Fruit fly (Drosophila melanogaster) whole organism, embryonic: ENCODE data around the gene Sgp.
A peak's percentile ranks its signal among the peaks of the same experiment; 100 is the strongest.

Experiments
- ATbp ChIP-seq: fragments of 200-800 bp; sonication (Bioruptor generic); optimal IDR thresholded peaks from 2 replicates; lab custom pipeline; 2017; ENCODE audit warnings: missing biosample characterization, mild to moderate bottlenecking, missing genetic modification characterization, missing genetic modification reagents
- Adf1 ChIP-seq: fragments of 200-800 bp; sonication (Bioruptor generic); IDR thresholded peaks from 2 replicates; pipeline ENCODE4 v1.3.6; 2022; ENCODE audit warnings: missing biosample characterization, missing genetic modification characterization
- Atf3 ChIP-seq: fragments of 200-800 bp; sonication (Bioruptor generic); optimal IDR thresholded peaks from 3 replicates; lab custom pipeline; 2016; ENCODE audit warnings: missing biosample characterization, missing genetic modification characterization
- Bdp1 ChIP-seq: fragments of 200-800 bp; sonication (Bioruptor generic); optimal IDR thresholded peaks from 3 replicates; lab custom pipeline; 2016; ENCODE audit warnings: missing biosample characterization, missing genetic modification characterization
- CG11085 ChIP-seq: fragments of 200-800 bp; sonication (Bioruptor generic); IDR thresholded peaks from 2 replicates; pipeline ENCODE4 v1.3.6; 2022; ENCODE audit warnings: missing biosample characterization, missing genetic modification characterization
- CG12236 ChIP-seq: fragments of 200-800 bp; sonication (Bioruptor generic); optimal IDR thresholded peaks from 2 replicates; lab custom pipeline; 2016; ENCODE audit warnings: missing biosample characterization, missing genetic modification characterization
- CG1233 ChIP-seq: fragments of 200-800 bp; sonication (Bioruptor generic); optimal IDR thresholded peaks from 4 replicates; lab custom pipeline; 2018; ENCODE audit warnings: missing biosample characterization, mild to moderate bottlenecking, missing genetic modification characterization
- CG14667 ChIP-seq: fragments of 200-800 bp; sonication (Bioruptor generic); IDR thresholded peaks from 2 replicates; pipeline ENCODE4 v1.3.6; 2022; ENCODE audit warnings: missing biosample characterization, missing genetic modification characterization
- CG1603 ChIP-seq: fragments of 200-800 bp; sonication (Bioruptor generic); optimal IDR thresholded peaks from 2 replicates; lab custom pipeline; 2019; ENCODE audit warnings: missing biosample characterization, mild to moderate bottlenecking, missing genetic modification characterization, moderate library complexity
- CG17186 ChIP-seq: fragments of 200-800 bp; sonication (Bioruptor generic); optimal IDR thresholded peaks from 3 replicates; lab custom pipeline; 2017; ENCODE audit warnings: missing biosample characterization, missing genetic modification reagents, missing genetic modification characterization
- CG17802 ChIP-seq: fragments of 200-800 bp; sonication (Bioruptor generic); optimal IDR thresholded peaks from 2 replicates; lab custom pipeline; 2018; ENCODE audit warnings: missing biosample characterization, mild to moderate bottlenecking, missing genetic modification characterization, moderate library complexity
- CG18262 ChIP-seq: fragments of 200-800 bp; optimal IDR thresholded peaks from 3 replicates; lab custom pipeline; 2019; ENCODE audit warnings: missing biosample characterization, mild to moderate bottlenecking, missing genetic modification characterization, moderate library complexity
- CG18619 ChIP-seq: fragments of 200-800 bp; sonication (Bioruptor generic); optimal IDR thresholded peaks from 3 replicates; lab custom pipeline; 2017; ENCODE audit warnings: missing biosample characterization, mild to moderate bottlenecking, missing genetic modification characterization
- CG3065 ChIP-seq: fragments of 200-800 bp; sonication (Bioruptor generic); optimal IDR thresholded peaks from 2 replicates; lab custom pipeline; 2016; ENCODE audit warnings: missing biosample characterization, missing genetic modification characterization
- CG34422 ChIP-seq: fragments of 200-800 bp; sonication (Bioruptor generic); IDR thresholded peaks from 3 replicates; pipeline ENCODE4 v1.3.6; 2022; ENCODE audit warnings: missing biosample characterization, missing genetic modification characterization
- CG3995 ChIP-seq: fragments of 200-800 bp; sonication (Bioruptor generic); optimal IDR thresholded peaks from 3 replicates; lab custom pipeline; 2016; ENCODE audit warnings: missing biosample characterization, missing genetic modification characterization
- CG6689 ChIP-seq: fragments of 200-800 bp; sonication (Bioruptor generic); IDR thresholded peaks from 2 replicates; pipeline ENCODE4 v1.3.6; 2022; ENCODE audit warnings: missing biosample characterization, missing genetic modification characterization
- CG6854 ChIP-seq: fragments of 200-800 bp; sonication (Bioruptor generic); optimal IDR thresholded peaks from 3 replicates; lab custom pipeline; 2017; ENCODE audit warnings: missing biosample characterization, mild to moderate bottlenecking, missing genetic modification characterization
- CG7556 ChIP-seq: fragments of 200-800 bp; sonication (Bioruptor generic); optimal IDR thresholded peaks from 2 replicates; lab custom pipeline; 2017; ENCODE audit warnings: missing biosample characterization, mild to moderate bottlenecking, missing genetic modification characterization
- CG8388 ChIP-seq: fragments of 200-800 bp; sonication (Bioruptor generic); optimal IDR thresholded peaks from 2 replicates; lab custom pipeline; 2019; ENCODE audit warnings: missing biosample characterization, mild to moderate bottlenecking, missing genetic modification characterization, moderate library complexity
- CG9437 ChIP-seq: fragments of 200-800 bp; sonication (Bioruptor generic); optimal IDR thresholded peaks from 2 replicates; lab custom pipeline; 2018; ENCODE audit warnings: missing biosample characterization, mild to moderate bottlenecking, missing genetic modification characterization
- Camta ChIP-seq: fragments of 200-800 bp; sonication (Bioruptor generic); optimal IDR thresholded peaks from 2 replicates; lab custom pipeline; 2016; ENCODE audit warnings: missing biosample characterization, missing genetic modification characterization
- Deaf1 ChIP-seq: fragments of 200-800 bp; optimal IDR thresholded peaks from 3 replicates; lab custom pipeline; 2019; ENCODE audit warnings: missing biosample characterization, mild to moderate bottlenecking, missing genetic modification characterization, moderate library complexity
- Dek ChIP-seq: fragments of 200-800 bp; sonication (Bioruptor generic); optimal IDR thresholded peaks from 3 replicates; lab custom pipeline; 2019; ENCODE audit warnings: missing biosample characterization, mild to moderate bottlenecking, missing genetic modification characterization, moderate library complexity
- Dip3 ChIP-seq: fragments of 200-800 bp; sonication (Bioruptor generic); optimal IDR thresholded peaks from 3 replicates; lab custom pipeline; 2016; ENCODE audit warnings: missing biosample characterization, missing genetic modification characterization
- Drgx ChIP-seq: fragments of 200-800 bp; sonication (Bioruptor generic); IDR thresholded peaks from 2 replicates; pipeline ENCODE4 v1.3.6; 2022; ENCODE audit warnings: missing biosample characterization, missing genetic modification characterization
- Hr51 ChIP-seq, 2 experiments: fragments of 200-800 bp; sonication (Bioruptor generic); optimal IDR thresholded peaks; 2 replicates in 1 of 2; 3 replicates in 1 of 2; lab custom pipeline; 2016 to 2018; ENCODE audit warnings: missing biosample characterization in 2 of 2, missing genetic modification characterization in 2 of 2, mild to moderate bottlenecking in 1 of 2, moderate library complexity in 1 of 2
- Meics ChIP-seq: fragments of 200-800 bp; sonication (Bioruptor generic); optimal IDR thresholded peaks from 2 replicates; lab custom pipeline; 2017; ENCODE audit warnings: missing biosample characterization, mild to moderate bottlenecking, missing genetic modification characterization
- Myb ChIP-seq: fragments of 200-800 bp; sonication (Bioruptor generic); optimal IDR thresholded peaks from 2 replicates; lab custom pipeline; 2016; ENCODE audit warnings: missing biosample characterization, missing genetic modification characterization
- NK7.1 ChIP-seq: fragments of 200-800 bp; sonication (Bioruptor generic); optimal IDR thresholded peaks from 3 replicates; lab custom pipeline; 2016; ENCODE audit warnings: missing biosample characterization, missing genetic modification characterization
- Nf-YB ChIP-seq: fragments of 200-800 bp; sonication (Bioruptor generic); optimal IDR thresholded peaks from 3 replicates; lab custom pipeline; 2019; ENCODE audit warnings: missing biosample characterization, mild to moderate bottlenecking, missing genetic modification characterization, moderate library complexity
- Poxn ChIP-seq: fragments of 200-800 bp; sonication (Bioruptor generic); IDR thresholded peaks from 2 replicates; pipeline ENCODE4 v1.3.6; 2022; ENCODE audit warnings: missing biosample characterization, missing genetic modification characterization
- Six4 ChIP-seq: fragments of 200-800 bp; sonication (Bioruptor generic); optimal IDR thresholded peaks from 2 replicates; lab custom pipeline; 2016; ENCODE audit warnings: missing biosample characterization, missing genetic modification characterization
- al ChIP-seq: fragments of 200-800 bp; sonication (Bioruptor generic); IDR thresholded peaks from 2 replicates; pipeline ENCODE4 v1.3.6; 2022; ENCODE audit warnings: missing biosample characterization, missing genetic modification characterization
- ash1 ChIP-seq: fragments of 200-800 bp; sonication (Bioruptor generic); optimal IDR thresholded peaks from 2 replicates; lab custom pipeline; 2018; ENCODE audit warnings: missing biosample characterization, mild to moderate bottlenecking, missing genetic modification characterization
- chif ChIP-seq, 2 experiments: fragments of 200-800 bp; sonication (Bioruptor generic); optimal IDR thresholded peaks; 3 replicates each; lab custom pipeline; 2016; ENCODE audit warnings: missing biosample characterization in 2 of 2, missing genetic modification characterization in 2 of 2
- croc ChIP-seq: fragments of 200-800 bp; sonication (Bioruptor generic); conservative IDR thresholded peaks from 3 replicates; pipeline ENCODE4 v1.3.6; 2022; ENCODE audit warnings: missing biosample characterization, missing genetic modification characterization
- danr ChIP-seq: fragments of 200-800 bp; sonication (Bioruptor generic); IDR thresholded peaks from 2 replicates; pipeline ENCODE4 v1.3.6; 2022; ENCODE audit warnings: missing biosample characterization, missing genetic modification characterization
- gsb-n ChIP-seq: fragments of 200-800 bp; sonication (Bioruptor generic); optimal IDR thresholded peaks from 3 replicates; lab custom pipeline; 2018; ENCODE audit warnings: missing biosample characterization, mild to moderate bottlenecking, missing genetic modification characterization
- h ChIP-seq: fragments of >200 bp; optimal IDR thresholded peaks from 2 replicates; lab custom pipeline; 2017
- jing ChIP-seq: fragments of 200-800 bp; sonication (Bioruptor generic); optimal IDR thresholded peaks from 2 replicates; lab custom pipeline; 2018; ENCODE audit warnings: missing biosample characterization, mild to moderate bottlenecking, missing genetic modification characterization
- pfk ChIP-seq: fragments of 200-800 bp; sonication (Bioruptor generic); optimal IDR thresholded peaks from 2 replicates; lab custom pipeline; 2018; ENCODE audit warnings: missing biosample characterization, mild to moderate bottlenecking, missing genetic modification characterization, moderate library complexity
- phol ChIP-seq: fragments of 200-800 bp; sonication (Bioruptor generic); optimal IDR thresholded peaks from 3 replicates; lab custom pipeline; 2018; ENCODE audit warnings: missing biosample characterization, mild to moderate bottlenecking, missing genetic modification characterization, moderate library complexity
- prd ChIP-seq, 3 experiments: fragments of >200 bp in 2 of 3; fragments of 200-800 bp in 1 of 3; sonication (Bioruptor generic) in 1 of 3; optimal IDR thresholded peaks in 2 of 3; IDR thresholded peaks in 1 of 3; 2 replicates in 2 of 3; 3 replicates in 1 of 3; pipeline versions ENCODE4 v1.3.6 to Lab custom; 2017 to 2022; ENCODE audit warnings: missing biosample characterization in 1 of 3, missing genetic modification characterization in 1 of 3
- salm ChIP-seq: fragments of 200-800 bp; sonication (Bioruptor generic); optimal IDR thresholded peaks from 2 replicates; lab custom pipeline; 2018; ENCODE audit warnings: missing biosample characterization, mild to moderate bottlenecking, missing genetic modification characterization
- slbo ChIP-seq: fragments of 200-800 bp; sonication (Bioruptor generic); IDR thresholded peaks from 2 replicates; pipeline ENCODE4 v1.3.6; 2022; ENCODE audit warnings: missing biosample characterization, missing genetic modification characterization
- so ChIP-seq: fragments of 200-800 bp; sonication (Bioruptor generic); IDR thresholded peaks from 3 replicates; pipeline ENCODE4 v1.3.6; 2022; ENCODE audit warnings: missing biosample characterization, missing genetic modification characterization
- tio ChIP-seq: fragments of 200-800 bp; sonication (Bioruptor generic); optimal IDR thresholded peaks from 2 replicates; lab custom pipeline; 2017; ENCODE audit warnings: missing biosample characterization, missing genetic modification characterization, inconsistent platforms
- toy ChIP-seq: fragments of 200-800 bp; sonication (Bioruptor generic); IDR thresholded peaks from 2 replicates; pipeline ENCODE4 v1.3.6; 2022; ENCODE audit warnings: missing biosample characterization, missing genetic modification characterization
- trem ChIP-seq: fragments of 200-800 bp; optimal IDR thresholded peaks from 3 replicates; lab custom pipeline; 2019; ENCODE audit warnings: missing biosample characterization, mild to moderate bottlenecking, missing genetic modification characterization, moderate library complexity
- ttk ChIP-seq: fragments of 200-800 bp; sonication (Bioruptor generic); IDR thresholded peaks from 2 replicates; pipeline ENCODE4 v2.1.2; 2022; ENCODE audit warnings: missing biosample characterization, missing genetic modification characterization
- wek ChIP-seq: fragments of 200-800 bp; sonication (Bioruptor generic); optimal IDR thresholded peaks from 3 replicates; lab custom pipeline; 2018; ENCODE audit warnings: missing biosample characterization, mild to moderate bottlenecking, missing genetic modification characterization, moderate library complexity

Sgp gene

DNA sequence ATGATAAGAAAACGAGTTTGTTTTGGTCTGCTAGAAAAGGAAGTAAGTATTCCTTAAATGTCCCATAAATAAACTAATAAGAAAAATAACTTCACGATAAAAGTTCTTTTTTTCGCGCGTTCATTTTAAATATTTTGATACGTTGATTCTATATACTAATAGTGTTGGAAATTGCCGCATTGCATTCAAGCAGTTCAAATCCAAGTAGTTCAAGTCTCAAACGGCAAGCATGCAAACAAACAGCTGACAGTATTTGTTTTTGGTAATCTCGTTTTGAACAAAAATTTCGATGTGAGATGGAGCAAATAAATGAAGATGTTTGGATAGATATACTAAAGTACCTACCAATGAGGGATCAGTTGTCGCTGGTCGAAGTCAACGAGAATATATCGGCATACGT, 30.8 kb upstream of the Sgp start, which contains the start of gene CG13088 (continued):
- TF ChIP-seq Adf1 (no peak), h (no peak), tio (GFP tag; lab: Kevin White, UChicago) (no peak), Dip3 (peak; percentile 51), CG1603 (peak; percentile 83), Bdp1 (GFP tag; lab: Kevin White, UChicago) (peak; percentile 77), danr (no peak), Nf-YB (GFP tag; lab: Kevin White, UChicago) (no peak), CG17802 (tag; lab: Kevin White, UChicago) (peak; percentile 33), CG6854 (GFP tag; lab: Kevin White, UChicago) (no peak), toy (no peak), NK7.1 (no peak), ttk (GFP tag; lab: Robert Waterston, UW) (no peak), trem (tag; lab: Kevin White, UChicago) (peak; percentile 70), ATbp (GFP tag; lab: Kevin White, UChicago) (no peak), Camta (GFP tag; lab: Kevin White, UChicago) (peak; percentile 19), CG18619 (peak; percentile 4), Six4 (GFP tag; lab: Kevin White, UChicago) (no peak), jing (GFP tag; lab: Kevin White, UChicago) (no peak), Hr51 (GFP tag; optimal IDR thresholded peaks at IDR 0.05; lab: Kevin White, UChicago) (no peak), Drgx (no peak), gsb-n (tag; lab: Kevin White, UChicago) (no peak), salm (no peak), CG12236 (GFP tag; lab: Kevin White, UChicago) (no peak), prd (optimal IDR thresholded peaks at IDR 0.05; lab: Kevin White, UChicago) (no peak), prd (GFP tag; IDR thresholded peaks at IDR 0.05; lab: Robert Waterston, UW) (no peak), CG18262 (tag; lab: Kevin White, UChicago) (no peak), slbo (GFP tag; lab: Robert Waterston, UW) (peak; percentile 60; the same call in 1 of the 2 replicates), pfk (GFP tag; lab: Kevin White, UChicago) (no peak), Myb (GFP tag; lab: Kevin White, UChicago) (peak; percentile 95), CG14667 (GFP tag; lab: Robert Waterston, UW) (no peak), Meics (GFP tag; lab: Kevin White, UChicago) (no peak), Poxn (GFP tag; lab: Robert Waterston, UW) (no peak), CG3065 (GFP tag; lab: Kevin White, UChicago) (no peak), croc (GFP tag; lab: Robert Waterston, UW) (no peak; the same call in 2 of the 3 replicates), al (GFP tag; lab: Robert Waterston, UW) (no peak), CG9437 (GFP tag; lab: Kevin White, UChicago) (no peak), Dek (tag; lab: Kevin White, UChicago) (peak; percentile 6), ash1 (GFP tag; lab: Kevin White, UChicago) (no peak), so (GFP tag; lab: Robert Waterston, UW) (no peak), phol (tag; lab: Kevin White, UChicago) (peak; percentile 43), CG34422 (GFP tag; lab: Robert Waterston, UW) (no peak), Deaf1 (tag; lab: Kevin White, UChicago) (no peak), CG3995 (GFP tag; lab: Kevin White, UChicago) (peak; percentile 87), chif (GFP tag; optimal IDR thresholded peaks at IDR 0.05; lab: Kevin White, UChicago) (peak; percentile 14 to 17), CG11085 (GFP tag; lab: Robert Waterston, UW) (no peak), CG17186 (no peak), CG6689 (GFP tag; lab: Robert Waterston, UW) (no peak), CG8388 (GFP tag; lab: Kevin White, UChicago) (no peak), CG7556 (GFP tag; lab: Kevin White, UChicago) (no peak), wek (GFP tag; lab: Kevin White, UChicago) (no peak), CG1233 (GFP tag; lab: Kevin White, UChicago) (peak; percentile 9), Atf3 (GFP tag; lab: Kevin White, UChicago) (no peak)
